Worm (Caenorhabditis elegans) whole organism, L4 larva: Measurements from ENCODE around the gene laat-1.

ENCODE experiments used
- lin-13 ChIP-seq: fragments of 150-350 bp; optimal IDR thresholded peaks from 2 replicates; lab custom pipeline; 2014; ENCODE audit warnings: missing biosample characterization, missing genetic modification reagents, missing genetic modification characterization
- madf-9 ChIP-seq: fragments of 200-800 bp; sonication (Bioruptor generic); conservative IDR thresholded peaks from 2 replicates; pipeline ENCODE4 v1.3.6; 2022; ENCODE audit warnings: missing genetic modification reagents, missing genetic modification characterization, missing compliant biosample characterization
- nhr-11 ChIP-seq: fragments of 150-350 bp; optimal IDR thresholded peaks from 2 replicates; lab custom pipeline; 2014; ENCODE audit warnings: missing biosample characterization, missing genetic modification characterization
- snpc-4 ChIP-seq: fragments of 150-350 bp; optimal IDR thresholded peaks from 2 replicates; lab custom pipeline; 2014; ENCODE audit warnings: missing biosample characterization, missing genetic modification characterization
- unc-130 ChIP-seq: sonication (generic microtip); optimal IDR thresholded peaks from 2 replicates; lab custom pipeline; 2016; ENCODE audit warnings: missing genetic modification reagents, missing genetic modification characterization, missing compliant biosample characterization
- unc-62 ChIP-seq, 3 experiments: fragments of 150-350 bp in 1 of 3; sonication (generic microtip); optimal IDR thresholded peaks in 2 of 3; peaks in 1 of 3; 1 replicate in 1 of 3; 2 replicates in 2 of 3; lab custom pipeline; 2014 to 2017; ENCODE audit warnings: missing biosample characterization in 3 of 3, missing genetic modification characterization in 3 of 3, missing genetic modification reagents in 3 of 3, missing genotype in 1 of 3
- zfp-3 ChIP-seq: fragments of 200-800 bp; sonication (Bioruptor generic); conservative IDR thresholded peaks from 2 replicates; pipeline ENCODE4 v1.3.6; 2022; ENCODE audit warnings: missing genetic modification reagents, missing genetic modification characterization, missing compliant biosample characterization
- ztf-11 ChIP-seq: fragments of 150-350 bp; optimal IDR thresholded peaks from 2 replicates; lab custom pipeline; 2014; ENCODE audit warnings: missing biosample characterization, missing genetic modification characterization

- no peak for TF ChIP-seq madf-9 (GFP tag; lab: Robert Waterston, UW)
- TF ChIP-seq lin-13 = no peak
- no peak for TF ChIP-seq unc-130 (GFP tag; lab: Kevin White, UChicago)
- TF ChIP-seq zfp-3 = no peak
- TF ChIP-seq unc-62 (GFP tag; optimal IDR thresholded peaks at IDR 0.05 in 1 of 2; lab: Kevin White, UChicago) = no peak
- no peak for TF ChIP-seq unc-62 (tag; optimal IDR thresholded peaks at IDR 0.05; lab: Kevin White, UChicago)
- no peak for TF ChIP-seq nhr-11 (tag; lab: Kevin White, UChicago)
- TF ChIP-seq snpc-4 (tag; lab: Kevin White, UChicago) = no peak
- no peak for TF ChIP-seq ztf-11 (tag; lab: Kevin White, UChicago)
Observed at ce11 chrII:188967-189366, 48.7 kb downstream of the laat-1 start, which contains the start of gene T01D1.5.
